Worm (Caenorhabditis elegans): Measurements from ENCODE around the gene max-1.
A peak's percentile ranks its signal among the peaks of the same experiment; 100 is the strongest.
"Not testable (repeated sequence)": the region's sequence is repeated elsewhere in the genome, so short reads cannot be mapped to it uniquely, and the experiment has no call there.

The max-1 gene

DNA sequence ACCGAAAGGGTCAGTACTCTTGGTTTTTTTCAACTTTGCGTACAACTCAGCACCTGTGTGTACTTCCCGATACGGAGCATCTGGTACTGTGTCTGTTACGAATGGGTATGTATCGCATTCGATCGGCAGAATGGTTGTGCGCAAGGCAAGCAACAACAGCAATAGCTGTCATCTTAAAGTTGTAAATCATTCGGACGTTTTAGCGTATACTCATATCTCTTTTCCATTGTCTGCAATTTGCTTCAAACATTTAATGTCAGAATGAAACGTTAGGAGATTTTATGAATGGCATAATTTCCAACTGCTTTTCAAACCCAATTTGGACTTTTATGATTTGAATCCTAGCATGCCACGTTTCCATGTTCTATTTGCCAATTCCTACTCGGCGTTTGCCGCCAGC is 37.1 kb upstream of the max-1 start:
- TF ChIP-seq ceh-14 (tag; optimal IDR thresholded peaks at IDR 0.05) (no peak), unc-55 (GFP tag; optimal IDR thresholded peaks at IDR 0.05) (peak; percentile 72)

- TF ChIP-seq gmeb-2 (tag; optimal IDR thresholded peaks at IDR 0.05) = no peak
- TF ChIP-seq hlh-8 (tag; optimal IDR thresholded peaks at IDR 0.05) = no peak
- TF ChIP-seq hlh-15 (tag; optimal IDR thresholded peaks at IDR 0.05) = no peak
- TF ChIP-seq unc-55 (GFP tag; optimal IDR thresholded peaks at IDR 0.05) = peak; percentile 82
These were observed 34.2 kb upstream of the max-1 start for ce11 chrV:13154225-13154624.

DNA sequence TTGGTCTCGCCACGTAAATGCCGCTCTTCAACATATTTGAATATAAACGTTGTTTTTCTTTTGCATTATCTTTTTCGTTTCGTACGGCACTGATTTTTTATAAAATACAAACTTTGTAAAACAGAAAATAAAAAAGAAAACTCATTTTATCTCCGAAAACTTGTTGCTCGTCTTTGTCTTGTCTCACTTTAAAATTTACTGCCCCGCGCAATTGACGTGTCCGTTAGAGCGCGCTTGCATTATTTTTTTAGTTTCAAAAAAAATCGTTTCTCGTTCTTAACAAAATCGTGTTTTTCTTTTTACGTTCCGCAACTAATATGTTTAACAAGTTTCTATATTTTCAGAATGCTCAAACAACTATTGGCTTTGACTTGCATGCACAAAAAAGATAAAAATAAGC is 32.6 kb upstream of the max-1 start, which contains the start of gene noca-1:
Gene noca-1, plus strand, starts transcription at position 345 of the 400 bp plus-strand sequence.
- TF ChIP-seq sox-2 (GFP tag; IDR thresholded peaks at IDR 0.05) (no peak), F13H6.1 (tag; optimal IDR thresholded peaks at IDR 0.05) (no peak), zip-5 (tag; optimal IDR thresholded peaks at IDR 0.05) (no peak), tbx-7 (tag; optimal IDR thresholded peaks at IDR 0.05) (no peak), eyg-1 (tag; optimal IDR thresholded peaks at IDR 0.05) (no peak), dve-1 (tag; optimal IDR thresholded peaks at IDR 0.05) (no peak), unc-55 (GFP tag; optimal IDR thresholded peaks at IDR 0.05) (no peak)

DNA sequence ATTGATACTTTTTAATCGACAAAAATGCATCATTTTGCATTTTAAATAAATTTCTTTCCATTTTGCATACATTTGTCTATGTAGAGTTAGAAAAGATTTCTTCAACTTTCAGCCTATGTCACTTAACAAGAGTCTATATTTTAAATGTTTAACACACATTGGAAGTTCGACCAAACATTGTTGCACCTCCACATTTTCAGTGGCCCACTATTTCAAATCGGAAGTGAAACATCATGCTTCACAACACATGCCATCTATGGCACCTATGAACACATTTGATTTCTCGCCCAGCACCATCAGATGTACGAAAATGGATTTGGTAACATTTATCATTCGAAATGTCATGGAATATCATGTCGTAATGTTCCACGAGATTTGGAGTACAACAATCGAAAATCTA is 18.7 kb upstream of the max-1 start, which contains the start of gene dhc-3:
Gene dhc-3, plus strand, starts transcription at position 301 of the 400 bp plus-strand sequence.
- no peak for TF ChIP-seq ceh-14 (tag; optimal IDR thresholded peaks at IDR 0.05)
- no peak for TF ChIP-seq C08G9.2 (tag; optimal IDR thresholded peaks at IDR 0.05)
- no peak for TF ChIP-seq pag-3 (tag; optimal IDR thresholded peaks at IDR 0.05; ENCODE audit: borderline replicate concordance)
- TF ChIP-seq ceh-34 (tag; optimal IDR thresholded peaks at IDR 0.05) = no peak
- no peak for TF ChIP-seq unc-86 (tag; optimal IDR thresholded peaks at IDR 0.05)
- no peak for TF ChIP-seq rnt-1 (tag; optimal IDR thresholded peaks at IDR 0.05)
- no peak for TF ChIP-seq pha-4 (tag; optimal IDR thresholded peaks at IDR 0.05)
- no peak for TF ChIP-seq Y22D7AL.16 (tag; optimal IDR thresholded peaks at IDR 0.05)
- TF ChIP-seq ceh-24 (tag; optimal IDR thresholded peaks at IDR 0.05) = no peak
- no peak for TF ChIP-seq che-1 (tag; optimal IDR thresholded peaks at IDR 0.05)
- no peak for TF ChIP-seq ceh-19 (GFP tag; optimal IDR thresholded peaks at IDR 0.05)

ce11 chrV:13137955-13138354 is 17.9 kb upstream of the max-1 start, which contains the start of gene clec-41:
Gene clec-41, minus strand, starts transcription at chrV:13138101.
- no peak for TF ChIP-seq elt-4 (tag; optimal IDR thresholded peaks at IDR 0.05)
- no peak for TF ChIP-seq nhr-11 (tag; optimal IDR thresholded peaks at IDR 0.05)
- TF ChIP-seq C08G9.2 (tag; optimal IDR thresholded peaks at IDR 0.05) = no peak
- TF ChIP-seq tbx-2 (tag; optimal IDR thresholded peaks at IDR 0.05) = no peak
- no peak for TF ChIP-seq ceh-24 (tag; optimal IDR thresholded peaks at IDR 0.05)
- TF ChIP-seq ceh-18 (tag; optimal IDR thresholded peaks at IDR 0.05) = no peak
- no peak for TF ChIP-seq hlh-15 (tag; optimal IDR thresholded peaks at IDR 0.05)
- no peak for TF ChIP-seq ahr-1 (tag; optimal IDR thresholded peaks at IDR 0.05)
- TF ChIP-seq ceh-34 (tag; optimal IDR thresholded peaks at IDR 0.05) = no peak
- TF ChIP-seq ama-1 (optimal IDR thresholded peaks at IDR 0.05) = no peak
- TF ChIP-seq hlh-30 (tag; optimal IDR thresholded peaks at IDR 0.05; ENCODE audit: insufficient read depth) = no peak
- TF ChIP-seq sdc-2 (tag; optimal IDR thresholded peaks at IDR 0.05) = no peak
- TF ChIP-seq ttx-3 (tag; optimal IDR thresholded peaks at IDR 0.05) = no peak
- no peak for TF ChIP-seq hlh-13 (GFP tag; optimal IDR thresholded peaks at IDR 0.05)
- TF ChIP-seq hlh-8 (tag; optimal IDR thresholded peaks at IDR 0.05) = no peak
- TF ChIP-seq ztf-16 (tag; optimal IDR thresholded peaks at IDR 0.05) = no peak

- not testable (repeated sequence) for TF ChIP-seq hlh-8 (tag; optimal IDR thresholded peaks at IDR 0.05); hlh-13 (GFP tag; optimal IDR thresholded peaks at IDR 0.05); dve-1 (tag; optimal IDR thresholded peaks at IDR 0.05)
These were observed 14.8 kb upstream of the max-1 start, which contains the start of gene clec-225 for ce11 chrV:13134786-13135185. Gene clec-225, minus strand, starts transcription at chrV:13134886.
